Worm (Caenorhabditis elegans): ENCODE measurements around the gene F42A10.7.
A peak's percentile ranks its signal among the peaks of the same experiment; 100 is the strongest.

Gene F42A10.7

ce11 chrIII:6137431-6137830, 41.1 kb downstream of the F42A10.7 start:
- TF ChIP-seq athp-1 (tag; optimal IDR thresholded peaks at IDR 0.05) (no peak), sptf-2 (GFP tag; optimal IDR thresholded peaks at IDR 0.05) (no peak), mcd-1 (GFP tag; IDR thresholded peaks at IDR 0.05) (peak; percentile 17; the same call in 1 of the 2 replicates), snpc-1.3 (tag; optimal IDR thresholded peaks at IDR 0.05; ENCODE audit: insufficient read depth) (no peak), ceh-27 (GFP tag; optimal IDR thresholded peaks at IDR 0.05) (peak; percentile 52), cebp-1 (GFP tag; IDR thresholded peaks at IDR 0.05) (no peak), cebp-1 (tag; optimal IDR thresholded peaks at IDR 0.05) (peak; percentile 48), lin-35 (GFP tag; optimal IDR thresholded peaks at IDR 0.05) (peak in 1 of 3 experiments; percentile 59), ztf-6 (GFP tag; IDR thresholded peaks at IDR 0.05) (no peak), nfyb-1 (GFP tag; IDR thresholded peaks at IDR 0.05) (peak; percentile 61; the same call in 1 of the 2 replicates), lin-40 (tag; optimal IDR thresholded peaks at IDR 0.05) (peak; percentile 46), madf-10 (tag; optimal IDR thresholded peaks at IDR 0.05) (peak; percentile 43), C06A6.2 (GFP tag; conservative IDR thresholded peaks at IDR 0.05) (0 out of 2 replicates have a peak, but pooled peaks have one; percentile 56), snpc-1.1 (tag; optimal IDR thresholded peaks at IDR 0.05; ENCODE audit: insufficient read depth) (no peak), ets-4 (GFP tag; optimal IDR thresholded peaks at IDR 0.05) (no peak), snpc-4 (GFP tag; optimal IDR thresholded peaks at IDR 0.05) (peak; percentile 25), snpc-4 (tag; optimal IDR thresholded peaks at IDR 0.05) (no peak), chd-7 (tag; optimal IDR thresholded peaks at IDR 0.05) (peak; percentile 69), zim-3 (tag; optimal IDR thresholded peaks at IDR 0.05) (no peak), F10E7.11 (tag; optimal IDR thresholded peaks at IDR 0.05) (no peak), Y95B8A.8 (GFP tag; IDR thresholded peaks at IDR 0.05) (no peak), bed-1 (GFP tag; IDR thresholded peaks at IDR 0.05) (0 out of 2 replicates have a peak, but pooled peaks have one; percentile 27), atf-7 (tag; optimal IDR thresholded peaks at IDR 0.05) (peak; percentile 36), egl-18 (GFP tag; IDR thresholded peaks at IDR 0.05) (no peak), hmg-1.2 (GFP tag; IDR thresholded peaks at IDR 0.05) (peak; percentile 40; the same call in 1 of the 2 replicates), somi-1 (GFP tag; optimal IDR thresholded peaks at IDR 0.05) (peak; percentile 74), K12H6.12 (tag; optimal IDR thresholded peaks at IDR 0.05) (peak; percentile 64), zfh-2 (GFP tag; conservative IDR thresholded peaks at IDR 0.05) (peak; percentile 92)

ce11 chrIII:6136178-6136577, 42.3 kb downstream of the F42A10.7 start, which contains the start of gene mvk-1:
Gene mvk-1, minus strand, starts transcription at chrIII:6136278.
- TF ChIP-seq let-526 (GFP tag; IDR thresholded peaks at IDR 0.05) (no peak), ceh-91 (GFP tag; IDR thresholded peaks at IDR 0.05) (no peak), egl-18 (GFP tag; IDR thresholded peaks at IDR 0.05) (no peak), hmg-20 (GFP tag; IDR thresholded peaks at IDR 0.05) (no peak), ztf-18 (tag; optimal IDR thresholded peaks at IDR 0.05) (no peak), him-1 (tag; optimal IDR thresholded peaks at IDR 0.05) (no peak), Y53G8AR.9 (GFP tag; conservative IDR thresholded peaks at IDR 0.05) (no peak), zfh-2 (GFP tag; conservative IDR thresholded peaks at IDR 0.05) (no peak), ceh-27 (GFP tag; optimal IDR thresholded peaks at IDR 0.05) (no peak), Y56A3A.18 (GFP tag; IDR thresholded peaks at IDR 0.05) (no peak), egl-44 (GFP tag; IDR thresholded peaks at IDR 0.05) (no peak)

ce11 chrIII:6135211-6135610, 43.3 kb downstream of the F42A10.7 start:
- TF ChIP-seq zfh-2 (GFP tag; conservative IDR thresholded peaks at IDR 0.05) (peak; percentile 96), cebp-1 (GFP tag; IDR thresholded peaks at IDR 0.05) (no peak), cebp-1 (tag; optimal IDR thresholded peaks at IDR 0.05) (peak; percentile 17), somi-1 (GFP tag; optimal IDR thresholded peaks at IDR 0.05) (peak; percentile 15), egrh-3 (GFP tag; IDR thresholded peaks at IDR 0.05) (peak; percentile 49; the same call in 1 of the 2 replicates), die-1 (tag; optimal IDR thresholded peaks at IDR 0.05) (peak; percentile 4), snpc-4 (GFP tag; optimal IDR thresholded peaks at IDR 0.05) (no peak), snpc-4 (tag; optimal IDR thresholded peaks at IDR 0.05) (peak in 1 of 4 experiments; percentile 28), ceh-79 (tag; optimal IDR thresholded peaks at IDR 0.05) (no peak), chd-7 (tag; optimal IDR thresholded peaks at IDR 0.05) (peak; percentile 1), mcd-1 (GFP tag; IDR thresholded peaks at IDR 0.05) (0 out of 2 replicates have a peak, but pooled peaks have one; percentile 28), dpff-1 (tag; optimal IDR thresholded peaks at IDR 0.05) (no peak), C17E4.6 (GFP tag; IDR thresholded peaks at IDR 0.05) (no peak), attf-5 (GFP tag; optimal IDR thresholded peaks at IDR 0.05) (no peak)

Measured in whole organism, young adult.